Worm (Caenorhabditis elegans): ENCODE results near the gene F42C5.9.

DNA sequence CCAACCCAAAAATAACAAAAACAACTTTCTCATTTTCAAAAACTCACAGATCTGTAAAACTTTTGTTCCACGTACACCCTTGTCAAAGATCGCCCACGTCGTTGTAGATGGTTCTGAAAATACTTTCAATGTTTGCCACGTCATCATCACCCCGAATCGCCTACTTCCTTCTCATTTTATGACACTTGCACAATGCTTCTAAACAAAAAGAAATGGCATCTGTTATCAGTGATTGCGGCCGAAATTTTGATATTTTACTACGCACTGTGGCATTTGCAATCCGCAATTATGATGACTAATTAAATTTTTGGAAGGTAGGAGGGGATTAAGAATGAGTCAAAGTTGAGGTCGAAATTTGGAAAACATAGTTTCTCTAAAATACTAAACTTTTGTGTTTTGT is 8.8 kb upstream of the F42C5.9 start:
- TF ChIP-seq nhr-237 (tag; optimal IDR thresholded peaks at IDR 0.05) (no peak), lin-13 (tag; optimal IDR thresholded peaks at IDR 0.05) (no peak), elt-3 (tag; optimal IDR thresholded peaks at IDR 0.05) (no peak), zip-8 (tag; optimal IDR thresholded peaks at IDR 0.05) (no peak), ztf-11 (tag; optimal IDR thresholded peaks at IDR 0.05) (no peak), bed-3 (GFP tag; optimal IDR thresholded peaks at IDR 0.05) (no peak)

All from whole organism, mixed stage, embryonic.